Worm (Caenorhabditis elegans) whole organism, young adult: Measurements from ENCODE around the gene ugt-35.

Source experiments
- D2030.7 ChIP-seq: fragments of 200-800 bp; sonication (Bioruptor generic); IDR thresholded peaks from 2 replicates; pipeline ENCODE4 v1.3.6; 2022; ENCODE audit warnings: missing genetic modification reagents, missing genetic modification characterization, missing compliant biosample characterization
- chd-7 ChIP-seq: sonication (generic microtip); optimal IDR thresholded peaks from 2 replicates; lab custom pipeline; 2016; ENCODE audit warnings: mild to moderate bottlenecking, missing genetic modification characterization, moderate library complexity, missing compliant biosample characterization
- let-526 ChIP-seq: fragments of 200-800 bp; sonication (Bioruptor generic); IDR thresholded peaks from 2 replicates; pipeline ENCODE4 v1.3.6; 2022; ENCODE audit warnings: missing genetic modification reagents, missing genetic modification characterization, missing compliant biosample characterization
- pha-4 ChIP-seq: fragments of 150-350 bp; sonication (generic microtip); optimal IDR thresholded peaks from 2 replicates; lab custom pipeline; 2014; ENCODE audit warnings: missing biosample characterization, missing genetic modification reagents, missing genetic modification characterization

DNA sequence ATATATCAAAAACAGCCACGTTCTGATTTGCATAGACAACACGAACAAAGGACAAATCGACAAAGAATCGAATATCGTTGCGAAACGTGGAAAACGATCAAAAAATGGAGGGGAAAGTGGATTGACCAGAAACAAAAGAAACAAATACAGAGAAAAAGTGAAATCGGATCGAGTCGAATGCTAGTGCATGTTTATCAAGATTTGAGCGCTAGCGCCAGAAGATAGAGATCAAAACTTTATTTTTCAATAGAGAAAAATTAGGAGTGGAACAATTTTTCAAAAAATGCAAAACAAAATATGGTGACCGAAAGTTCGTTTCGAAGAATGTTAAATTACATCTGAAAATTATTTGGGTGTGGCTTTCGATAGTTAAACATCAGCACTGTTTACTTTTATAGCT is 7.9 kb upstream of the ugt-35 start:
- TF ChIP-seq D2030.7 (GFP tag; lab: Robert Waterston, UW) (no peak; the same call in 1 of the 2 replicates), pha-4 (tag; lab: Kevin White, UChicago) (no peak), let-526 (no peak), chd-7 (tag; lab: Kevin White, UChicago) (no peak)
